Worm (Caenorhabditis elegans) whole organism, young adult: ENCODE results near the gene F39G3.2.

ENCODE experiments used
- B0019.2 ChIP-seq: fragments of 200-800 bp; sonication (Bioruptor generic); conservative IDR thresholded peaks from 2 replicates; pipeline ENCODE4 v1.3.6; 2022; ENCODE audit warnings: missing genetic modification reagents, missing genetic modification characterization, missing compliant biosample characterization
- F10E7.11 ChIP-seq: sonication (generic microtip); optimal IDR thresholded peaks from 2 replicates; lab custom pipeline; 2017; ENCODE audit warnings: mild to moderate bottlenecking, missing genetic modification characterization, moderate library complexity, missing compliant biosample characterization
- F22D6.2 ChIP-seq: sonication (generic microtip); optimal IDR thresholded peaks from 2 replicates; lab custom pipeline; 2016; ENCODE audit warnings: mild to moderate bottlenecking, missing genetic modification characterization, missing compliant biosample characterization
- F23B12.7 ChIP-seq: sonication (generic microtip); optimal IDR thresholded peaks from 2 replicates; lab custom pipeline; 2017; ENCODE audit warnings: missing genetic modification characterization, mild to moderate bottlenecking, missing compliant biosample characterization, antibody characterized with exemption, moderate library complexity; ENCODE audit not compliant: insufficient read depth
- F55B11.4 ChIP-seq: sonication (generic microtip); optimal IDR thresholded peaks from 2 replicates; lab custom pipeline; 2016; ENCODE audit warnings: missing compliant biosample characterization, missing genetic modification characterization, borderline replicate concordance; ENCODE audit not compliant: insufficient read depth
- F57A8.1 ChIP-seq: fragments of 200-800 bp; sonication (Bioruptor generic); optimal IDR thresholded peaks from 2 replicates; lab custom pipeline; 2018; ENCODE audit warnings: mild to moderate bottlenecking, missing genetic modification characterization, moderate library complexity, missing compliant biosample characterization
- K11D2.4 ChIP-seq: fragments of 200-800 bp; sonication (Bioruptor generic); IDR thresholded peaks from 2 replicates; pipeline ENCODE4 v1.3.6; 2022; ENCODE audit warnings: missing genetic modification reagents, missing genetic modification characterization, missing compliant biosample characterization
- K12H6.12 ChIP-seq: fragments of 200-800 bp; sonication (Bioruptor generic); optimal IDR thresholded peaks from 2 replicates; lab custom pipeline; 2018; ENCODE audit warnings: mild to moderate bottlenecking, missing genetic modification characterization, missing compliant biosample characterization
- T07F8.4 ChIP-seq: sonication (generic microtip); optimal IDR thresholded peaks from 2 replicates; lab custom pipeline; 2016; ENCODE audit warnings: mild to moderate bottlenecking, missing genetic modification characterization, moderate library complexity, missing compliant biosample characterization
- Y56A3A.18 ChIP-seq: fragments of 200-800 bp; sonication (Bioruptor generic); IDR thresholded peaks from 2 replicates; pipeline ENCODE4 v1.3.6; 2022; ENCODE audit warnings: missing genetic modification reagents, missing genetic modification characterization, missing compliant biosample characterization
- aptf-2 ChIP-seq: fragments of 200-800 bp; sonication (Bioruptor generic); conservative IDR thresholded peaks from 2 replicates; pipeline ENCODE4 v1.3.6; 2022; ENCODE audit warnings: missing genetic modification reagents, missing genetic modification characterization, missing compliant biosample characterization
- ceh-100 ChIP-seq: fragments of 200-800 bp; sonication (Bioruptor generic); IDR thresholded peaks from 2 replicates; pipeline ENCODE4 v1.3.6; 2022; ENCODE audit warnings: missing genetic modification reagents, missing genetic modification characterization, missing compliant biosample characterization
- ceh-40 ChIP-seq: fragments of 200-800 bp; sonication (Bioruptor generic); IDR thresholded peaks from 2 replicates; pipeline ENCODE4 v1.3.6; 2022; ENCODE audit warnings: missing genetic modification characterization, missing compliant biosample characterization
- die-1 ChIP-seq: sonication (generic microtip); optimal IDR thresholded peaks from 2 replicates; lab custom pipeline; 2016; ENCODE audit warnings: missing genotype, mild to moderate bottlenecking, missing genetic modification characterization, missing compliant biosample characterization
- dpff-1 ChIP-seq: sonication (generic microtip); optimal IDR thresholded peaks from 2 replicates; lab custom pipeline; 2017; ENCODE audit warnings: mild to moderate bottlenecking, missing genetic modification characterization, missing compliant biosample characterization
- dpl-1 ChIP-seq: fragments of 150-350 bp; optimal IDR thresholded peaks from 2 replicates; lab custom pipeline; 2014; ENCODE audit warnings: missing biosample characterization, missing genetic modification reagents, missing genetic modification characterization
- efl-1 ChIP-seq: fragments of 150-350 bp; optimal IDR thresholded peaks from 2 replicates; lab custom pipeline; 2014; ENCODE audit warnings: missing biosample characterization, missing genetic modification reagents, missing genetic modification characterization
- egl-18 ChIP-seq: fragments of 200-800 bp; sonication (Bioruptor generic); IDR thresholded peaks from 2 replicates; pipeline ENCODE4 v1.3.6; 2022; ENCODE audit warnings: missing genetic modification reagents, missing genetic modification characterization, missing compliant biosample characterization
- hmg-1.2 ChIP-seq: fragments of 200-800 bp; sonication (Bioruptor generic); IDR thresholded peaks from 2 replicates; pipeline ENCODE4 v1.3.6; 2022; ENCODE audit warnings: missing genetic modification reagents, missing genetic modification characterization, missing compliant biosample characterization
- lin-54 ChIP-seq: fragments of 200-800 bp; sonication (Bioruptor generic); optimal IDR thresholded peaks from 2 replicates; lab custom pipeline; 2018; ENCODE audit warnings: mild to moderate bottlenecking, missing genetic modification characterization, missing compliant biosample characterization
- lir-1 ChIP-seq: fragments of 200-800 bp; sonication (Bioruptor generic); conservative IDR thresholded peaks from 2 replicates; pipeline ENCODE4 v1.3.6; 2022; ENCODE audit warnings: missing genetic modification reagents, missing genetic modification characterization, missing compliant biosample characterization
- mel-28 ChIP-seq: sonication (generic microtip); optimal IDR thresholded peaks from 2 replicates; lab custom pipeline; 2016; ENCODE audit warnings: borderline replicate concordance, mild to moderate bottlenecking, missing genetic modification characterization, missing compliant biosample characterization
- nfya-2 ChIP-seq: fragments of 200-800 bp; sonication (Bioruptor generic); IDR thresholded peaks from 2 replicates; pipeline ENCODE4 v1.3.6; 2022; ENCODE audit warnings: missing genetic modification reagents, missing genetic modification characterization, missing compliant biosample characterization
- nfyb-1 ChIP-seq: fragments of 200-800 bp; sonication (Bioruptor generic); IDR thresholded peaks from 2 replicates; pipeline ENCODE4 v1.3.6; 2022; ENCODE audit warnings: missing genetic modification reagents, missing genetic modification characterization, missing compliant biosample characterization
- nhr-179 ChIP-seq: sonication (generic microtip); optimal IDR thresholded peaks from 2 replicates; lab custom pipeline; 2016; ENCODE audit warnings: mild to moderate bottlenecking, missing genetic modification characterization, missing compliant biosample characterization
- nhr-27 ChIP-seq: fragments of 200-800 bp; sonication (Bioruptor generic); optimal IDR thresholded peaks from 2 replicates; lab custom pipeline; 2018; ENCODE audit warnings: mild to moderate bottlenecking, missing genetic modification characterization, moderate library complexity, missing compliant biosample characterization
- rcor-1 ChIP-seq: fragments of 200-800 bp; sonication (Bioruptor generic); IDR thresholded peaks from 2 replicates; pipeline ENCODE4 v1.3.6; 2022; ENCODE audit warnings: missing genetic modification reagents, missing genetic modification characterization, missing compliant biosample characterization
- sdz-38 ChIP-seq: sonication (generic microtip); optimal IDR thresholded peaks from 2 replicates; lab custom pipeline; 2016; ENCODE audit warnings: missing genotype, missing genetic modification characterization, missing compliant biosample characterization
- snpc-1.1 ChIP-seq: sonication (generic microtip); optimal IDR thresholded peaks from 2 replicates; lab custom pipeline; 2017; ENCODE audit warnings: missing genetic modification characterization, mild to moderate bottlenecking, missing compliant biosample characterization, antibody characterized with exemption, moderate library complexity, missing genotype, missing genetic modification reagents; ENCODE audit not compliant: insufficient read depth
- snpc-1.3 ChIP-seq: sonication (generic microtip); optimal IDR thresholded peaks from 2 replicates; lab custom pipeline; 2017; ENCODE audit warnings: missing genetic modification characterization, mild to moderate bottlenecking, missing compliant biosample characterization, antibody characterized with exemption, moderate library complexity, missing genotype, missing genetic modification reagents; ENCODE audit not compliant: insufficient read depth
- snpc-4 ChIP-seq, 5 experiments: fragments of 150-350 bp in 1 of 5; sonication (generic microtip) in 4 of 5; optimal IDR thresholded peaks; 2 replicates each; lab custom pipeline; 2014 to 2018; ENCODE audit warnings: missing genetic modification characterization in 5 of 5, missing biosample characterization in 3 of 5, antibody characterized with exemption in 2 of 5, mild to moderate bottlenecking in 2 of 5, missing compliant biosample characterization in 2 of 5, missing genotype in 2 of 5, moderate library complexity in 2 of 5, missing genetic modification reagents in 1 of 5
- xnd-1 ChIP-seq: sonication (generic microtip); optimal IDR thresholded peaks from 2 replicates; lab custom pipeline; 2016; ENCODE audit warnings: missing genotype, missing genetic modification reagents, missing genetic modification characterization, missing compliant biosample characterization

The F39G3.2 gene

DNA sequence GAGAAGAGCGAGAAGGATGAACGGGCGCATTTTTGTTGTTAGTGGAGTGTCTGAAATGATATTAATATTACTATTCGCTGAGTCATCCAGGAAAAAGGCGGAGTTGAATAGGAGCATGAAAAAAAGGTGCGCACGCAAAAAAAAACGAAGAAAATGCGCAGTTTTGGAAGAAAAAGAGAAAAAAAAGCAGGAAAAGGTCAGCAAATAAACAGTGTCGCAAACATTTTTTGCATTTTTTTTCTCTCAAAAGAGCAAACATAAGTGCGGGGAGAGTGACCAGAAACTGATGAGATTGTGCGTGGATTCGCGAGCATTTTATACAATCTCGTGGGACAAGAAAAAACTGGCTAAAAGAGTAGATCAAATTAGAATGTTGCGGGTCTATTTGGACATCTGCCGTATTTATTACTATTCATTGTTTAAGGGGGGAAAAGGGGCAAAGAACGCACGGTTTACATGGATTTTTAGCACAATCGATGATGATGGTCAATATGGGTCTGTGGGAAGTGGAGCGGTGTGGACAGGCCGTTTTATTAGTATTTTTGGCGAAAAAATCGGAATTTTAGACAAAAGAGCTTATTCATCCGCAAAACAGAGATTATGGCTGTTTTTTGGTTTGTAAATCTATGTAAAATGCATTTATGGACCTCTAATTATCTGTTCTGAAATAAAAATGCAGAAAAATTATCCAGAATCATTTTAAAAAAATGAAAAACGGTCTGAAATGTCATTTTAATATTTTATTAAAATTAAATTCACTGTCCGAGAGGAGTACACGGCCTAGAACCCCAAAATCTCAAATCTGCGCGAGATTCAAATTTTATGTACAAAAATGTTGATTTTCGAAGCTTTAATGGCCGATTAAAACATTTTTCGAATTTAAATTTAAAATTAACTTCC, 45.0 kb upstream of the F39G3.2 start, which contains the start of gene cpg-8 (continued):
- TF ChIP-seq efl-1 (GFP tag; lab: Kevin White, UChicago) (peak; percentile 26), snpc-1.3 (tag; lab: Kevin White, UChicago) (no peak), xnd-1 (peak; percentile 56), F23B12.7 (tag; lab: Kevin White, UChicago) (no peak), ceh-100 (GFP tag; lab: Robert Waterston, UW) (no peak), B0019.2 (no peak), F57A8.1 (no peak), F22D6.2 (tag; lab: Kevin White, UChicago) (no peak), lin-54 (peak; percentile 17), dpl-1 (GFP tag; lab: Kevin White, UChicago) (peak; percentile 17), rcor-1 (GFP tag; lab: Robert Waterston, UW) (no peak), sdz-38 (tag; lab: Kevin White, UChicago) (no peak), F55B11.4 (tag; lab: Kevin White, UChicago) (no peak), aptf-2 (GFP tag; lab: Robert Waterston, UW) (peak; percentile 52; the same call in 1 of the 2 replicates), snpc-4 (GFP tag; optimal IDR thresholded peaks at IDR 0.05; lab: Kevin White, UChicago) (no peak), snpc-4 (tag; optimal IDR thresholded peaks at IDR 0.05; lab: Kevin White, UChicago) (no peak), nfya-2 (no peak), ceh-40 (GFP tag; lab: Robert Waterston, UW) (no peak), lir-1 (GFP tag; lab: Robert Waterston, UW) (no peak), T07F8.4 (tag; lab: Kevin White, UChicago) (no peak), nhr-179 (no peak), die-1 (tag; lab: Kevin White, UChicago) (no peak), egl-18 (GFP tag; lab: Robert Waterston, UW) (no peak), mel-28 (no peak)

DNA sequence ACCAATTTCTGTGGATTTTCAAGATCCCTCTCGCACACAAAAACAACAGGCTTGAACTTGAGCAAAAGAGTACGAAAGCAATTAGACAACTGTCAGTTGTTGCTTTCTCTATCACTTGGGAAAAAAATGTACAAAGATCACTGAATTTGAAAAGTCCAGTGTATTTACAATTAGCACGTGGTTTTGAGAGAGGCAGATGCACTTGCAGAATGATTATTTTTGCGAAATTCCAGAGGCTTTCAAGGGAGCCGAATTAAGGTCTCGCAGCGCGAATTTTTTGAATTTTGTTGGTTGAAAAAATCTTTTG, 44.4 kb upstream of the F39G3.2 start:
- TF ChIP-seq K11D2.4 (no peak), hmg-1.2 (no peak), nhr-27 (tag; lab: Kevin White, UChicago) (no peak), Y56A3A.18 (GFP tag; lab: Robert Waterston, UW) (no peak), F10E7.11 (tag; lab: Kevin White, UChicago) (no peak), nfyb-1 (no peak)

DNA sequence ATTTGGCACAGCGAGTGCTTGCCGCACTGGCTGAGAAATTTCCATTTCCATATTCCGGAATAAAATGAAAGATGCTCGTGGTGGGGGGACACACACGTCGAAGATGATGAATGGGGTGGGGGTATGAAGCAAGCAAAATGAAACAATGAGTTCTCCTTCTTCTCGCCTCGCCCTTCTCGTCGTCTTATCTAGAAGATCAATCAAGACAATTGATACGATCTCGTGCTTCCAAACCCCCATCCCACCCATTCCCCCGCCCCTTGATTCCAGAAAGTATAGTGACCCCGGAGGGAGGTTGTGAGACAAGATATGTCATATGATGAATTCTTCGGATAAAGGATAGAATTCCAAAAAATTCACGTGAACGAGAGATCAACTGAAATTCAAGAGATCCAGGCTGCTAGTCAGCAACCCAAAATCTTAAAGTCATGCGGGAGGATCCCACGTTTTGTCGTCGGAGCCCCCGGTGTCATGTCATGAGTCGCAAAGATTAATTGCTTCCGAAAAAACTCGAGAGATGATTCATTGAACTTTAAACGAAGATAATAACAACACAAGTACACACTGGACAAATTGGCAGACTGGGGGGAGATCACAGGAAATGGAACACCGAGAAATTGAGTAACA, 43.1 kb upstream of the F39G3.2 start:
- TF ChIP-seq snpc-1.1 (no peak), ceh-100 (GFP tag; lab: Robert Waterston, UW) (no peak), dpff-1 (tag; lab: Kevin White, UChicago) (peak; percentile 16), K12H6.12 (tag; lab: Kevin White, UChicago) (peak; percentile 26)
